Worm (Caenorhabditis elegans) whole organism, young adult: Measurements from ENCODE around the gene F14F9.6.

Experiments used
- B0019.2 ChIP-seq: fragments of 200-800 bp; sonication (Bioruptor generic); conservative IDR thresholded peaks from 2 replicates; pipeline ENCODE4 v1.3.6; 2022; ENCODE audit warnings: missing genetic modification reagents, missing genetic modification characterization, missing compliant biosample characterization
- ama-1 ChIP-seq, 3 experiments: fragments of 150-350 bp in 1 of 3; sonication (generic microtip) in 2 of 3; optimal IDR thresholded peaks; 2 replicates each; lab custom pipeline; 2014 to 2018; ENCODE audit warnings: missing biosample characterization in 2 of 3, missing genetic modification characterization in 2 of 3, missing genetic modification reagents in 2 of 3
- ceh-79 ChIP-seq: sonication (generic microtip); optimal IDR thresholded peaks from 2 replicates; lab custom pipeline; 2017; ENCODE audit warnings: mild to moderate bottlenecking, missing genetic modification characterization, missing compliant biosample characterization
- let-526 ChIP-seq: fragments of 200-800 bp; sonication (Bioruptor generic); IDR thresholded peaks from 2 replicates; pipeline ENCODE4 v1.3.6; 2022; ENCODE audit warnings: missing genetic modification reagents, missing genetic modification characterization, missing compliant biosample characterization
- lin-40 ChIP-seq: sonication (generic microtip); optimal IDR thresholded peaks from 2 replicates; lab custom pipeline; 2016; ENCODE audit warnings: missing genetic modification characterization, mild to moderate bottlenecking, missing compliant biosample characterization, missing genotype, missing genetic modification reagents
- lin-54 ChIP-seq: fragments of 200-800 bp; sonication (Bioruptor generic); optimal IDR thresholded peaks from 2 replicates; lab custom pipeline; 2018; ENCODE audit warnings: mild to moderate bottlenecking, missing genetic modification characterization, missing compliant biosample characterization
- tbx-9 ChIP-seq: sonication (generic microtip); optimal IDR thresholded peaks from 2 replicates; lab custom pipeline; 2016; ENCODE audit warnings: borderline replicate concordance, missing genetic modification characterization, inconsistent platforms, missing compliant biosample characterization
- tlf-1 ChIP-seq: fragments of 200-800 bp; sonication (Bioruptor generic); optimal IDR thresholded peaks from 2 replicates; lab custom pipeline; 2018; ENCODE audit warnings: mild to moderate bottlenecking, missing genetic modification characterization, missing compliant biosample characterization
- ztf-18 ChIP-seq: sonication (generic microtip); optimal IDR thresholded peaks from 2 replicates; lab custom pipeline; 2016; ENCODE audit warnings: missing genotype, mild to moderate bottlenecking, missing genetic modification characterization, missing compliant biosample characterization

DNA sequence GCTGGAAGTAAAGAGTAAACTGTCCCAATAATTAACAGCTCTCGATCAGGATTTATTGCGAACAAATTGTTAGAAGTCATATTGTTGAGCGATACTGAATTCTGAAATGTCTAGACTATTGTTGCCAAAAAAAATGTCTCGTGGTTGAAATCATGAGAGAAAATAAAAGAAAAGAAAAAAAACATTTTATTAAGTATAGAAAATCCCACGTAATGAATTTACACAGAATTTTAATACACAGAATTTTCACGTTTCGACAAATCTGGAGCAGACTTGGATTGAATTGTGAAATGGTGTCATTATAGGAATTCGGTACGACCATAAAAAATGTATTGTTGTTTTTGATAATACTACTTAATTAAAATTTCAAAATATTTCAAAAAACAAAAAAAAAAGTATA is 26.5 kb upstream of the F14F9.6 start, which contains the start of gene srt-65:
- TF ChIP-seq tlf-1 (no peak), ceh-79 (tag; lab: Kevin White, UChicago) (no peak), B0019.2 (no peak), ama-1 (optimal IDR thresholded peaks at IDR 0.05; lab: Kevin White, UChicago) (no peak), ama-1 (GFP tag; optimal IDR thresholded peaks at IDR 0.05; lab: Kevin White, UChicago) (no peak), let-526 (GFP tag; lab: Robert Waterston, UW) (no peak), lin-40 (tag; lab: Kevin White, UChicago) (no peak), ztf-18 (no peak), lin-54 (GFP tag; lab: Kevin White, UChicago) (no peak), tbx-9 (tag; lab: Kevin White, UChicago) (no peak)
